Worm (Caenorhabditis elegans): ENCODE measurements around the gene C42D8.9.

- TF ChIP-seq sma-9 (GFP tag; optimal IDR thresholded peaks at IDR 0.05), result peak; percentile 36
- no peak for TF ChIP-seq sma-9 (tag; optimal IDR thresholded peaks at IDR 0.05)
- TF ChIP-seq nhr-11 (tag; optimal IDR thresholded peaks at IDR 0.05), result no peak
Observed at ce11 chrX:5061763-5062162, 45.1 kb downstream of the C42D8.9 start.
